Worm (Caenorhabditis elegans) whole organism, midembryonic: Measurements from ENCODE around the gene B0464.6.

ENCODE experiments used
- T22C8.4 ChIP-seq: fragments of 200-800 bp; sonication (Bioruptor generic); IDR thresholded peaks from 2 replicates; pipeline ENCODE4 v1.3.6; 2022; ENCODE audit warnings: missing genetic modification characterization, missing compliant biosample characterization
- flt-1 ChIP-seq: fragments of 200-800 bp; sonication (Bioruptor generic); IDR thresholded peaks from 2 replicates; pipeline ENCODE4 v1.3.6; 2022; ENCODE audit warnings: missing genetic modification characterization, missing compliant biosample characterization
- med-1 ChIP-seq: sonication (generic microtip); optimal IDR thresholded peaks from 2 replicates; lab custom pipeline; 2017; ENCODE audit warnings: missing genetic modification characterization, mild to moderate bottlenecking, missing compliant biosample characterization, antibody characterized with exemption, missing genetic modification reagents; ENCODE audit not compliant: insufficient read depth
- ref-1 ChIP-seq: fragments of 200-800 bp; sonication (Bioruptor generic); conservative IDR thresholded peaks from 2 replicates; pipeline ENCODE4 v1.3.6; 2022; ENCODE audit warnings: missing genetic modification reagents, missing genetic modification characterization, missing compliant biosample characterization
- ztf-29 ChIP-seq: fragments of 200-800 bp; sonication (Bioruptor generic); IDR thresholded peaks from 2 replicates; pipeline ENCODE4 v1.3.6; 2022; ENCODE audit warnings: missing genetic modification reagents, missing genetic modification characterization, missing compliant biosample characterization

DNA sequence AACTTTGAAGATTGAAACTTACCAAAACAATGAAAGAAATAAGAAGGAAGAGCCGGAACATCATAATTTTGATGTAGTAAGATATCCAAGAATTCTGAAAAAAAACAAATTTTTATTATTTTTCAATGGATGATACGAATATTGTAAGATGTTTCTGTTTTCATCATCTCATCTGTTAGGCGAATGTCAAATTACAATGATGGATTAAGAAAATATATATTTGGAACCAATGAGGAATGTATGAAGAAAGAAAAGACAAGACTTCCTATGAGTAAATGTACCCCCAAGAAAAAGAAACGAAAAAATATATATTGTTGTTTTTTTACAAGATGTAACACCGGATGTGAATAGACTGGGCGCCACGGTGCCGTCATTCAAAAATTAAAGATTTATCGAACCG lies 39.5 kb downstream of the B0464.6 start, which contains the start of gene T26G10.5:
- no peak for TF ChIP-seq T22C8.4 (GFP tag; lab: Robert Waterston, UW)
- no peak for TF ChIP-seq flt-1 (GFP tag; lab: Robert Waterston, UW)
- no peak for TF ChIP-seq med-1 (GFP tag; lab: Kevin White, UChicago)
- no peak for TF ChIP-seq ref-1 (GFP tag; lab: Robert Waterston, UW)
- TF ChIP-seq ztf-29 (GFP tag; lab: Robert Waterston, UW) = no peak
